Worm (Caenorhabditis elegans) whole organism, L4 larva: ENCODE measurements around the gene chk-1.

Experiments
- D1046.2 ChIP-seq: fragments of 200-800 bp; sonication (Bioruptor generic); IDR thresholded peaks from 2 replicates; pipeline ENCODE4 v1.3.6; 2022; ENCODE audit warnings: missing genetic modification characterization, missing compliant biosample characterization
- F26F4.8 ChIP-seq: fragments of 200-800 bp; sonication (Bioruptor generic); conservative IDR thresholded peaks from 2 replicates; pipeline ENCODE4 v1.3.6; 2022; ENCODE audit warnings: missing genetic modification characterization, missing compliant biosample characterization
- F37D6.2 ChIP-seq: sonication (generic microtip); optimal IDR thresholded peaks from 2 replicates; lab custom pipeline; 2016; ENCODE audit warnings: mild to moderate bottlenecking, missing genetic modification characterization, missing compliant biosample characterization
- F49E8.2 ChIP-seq: sonication (generic microtip); optimal IDR thresholded peaks from 2 replicates; lab custom pipeline; 2016; ENCODE audit warnings: missing compliant biosample characterization, mild to moderate bottlenecking, missing genetic modification characterization, borderline replicate concordance
- Y75B8A.6 ChIP-seq: fragments of 200-800 bp; sonication (Bioruptor generic); IDR thresholded peaks from 2 replicates; pipeline ENCODE4 v1.3.6; 2022; ENCODE audit warnings: missing genetic modification reagents, missing genetic modification characterization, missing compliant biosample characterization
- ZK337.2 ChIP-seq: fragments of 200-800 bp; sonication (Bioruptor generic); IDR thresholded peaks from 2 replicates; pipeline ENCODE4 v1.3.6; 2022; ENCODE audit warnings: missing genetic modification reagents, missing genetic modification characterization, missing compliant biosample characterization
- ZK546.5 ChIP-seq, 2 experiments: sonication (generic microtip); optimal IDR thresholded peaks; 2 replicates each; lab custom pipeline; 2017; ENCODE audit warnings: missing biosample characterization in 2 of 2, missing genetic modification characterization in 2 of 2
- aha-1 ChIP-seq: fragments of 150-350 bp; peaks from one replicate; lab custom pipeline; 2014; ENCODE audit warnings: missing biosample characterization, missing genetic modification characterization
- attf-4 ChIP-seq: sonication (generic microtip); optimal IDR thresholded peaks from 3 replicates; lab custom pipeline; 2017; ENCODE audit warnings: missing biosample characterization, missing genetic modification characterization
- ceh-32 ChIP-seq: sonication (generic microtip); optimal IDR thresholded peaks from 2 replicates; lab custom pipeline; 2016; ENCODE audit warnings: mild to moderate bottlenecking, missing genetic modification characterization, missing compliant biosample characterization; ENCODE audit not compliant: poor library complexity
- ceh-44 ChIP-seq: fragments of 200-800 bp; sonication (Bioruptor generic); IDR thresholded peaks from 2 replicates; pipeline ENCODE4 v1.3.6; 2022; ENCODE audit warnings: missing genetic modification reagents, missing genetic modification characterization, missing compliant biosample characterization
- ceh-82 ChIP-seq: sonication (generic microtip); optimal IDR thresholded peaks from 2 replicates; lab custom pipeline; 2017; ENCODE audit warnings: missing biosample characterization, missing genetic modification characterization
- ces-1 ChIP-seq: fragments of 150-350 bp; sonication (generic microtip); optimal IDR thresholded peaks from 4 replicates; lab custom pipeline; 2014; ENCODE audit warnings: missing biosample characterization, missing genetic modification reagents, missing genetic modification characterization
- cey-2 ChIP-seq: sonication (generic microtip); optimal IDR thresholded peaks from 3 replicates; lab custom pipeline; 2017; ENCODE audit warnings: missing genetic modification characterization, mild to moderate bottlenecking, missing compliant biosample characterization, antibody characterized with exemption, borderline replicate concordance; ENCODE audit not compliant: insufficient read depth
- daf-12 ChIP-seq: fragments of 150-350 bp; optimal IDR thresholded peaks from 2 replicates; lab custom pipeline; 2014; ENCODE audit warnings: missing biosample characterization, missing genetic modification reagents, missing genetic modification characterization
- daf-16 ChIP-seq, 3 experiments: sonication (generic microtip); optimal IDR thresholded peaks; 2 replicates each; lab custom pipeline; 2016 to 2017; ENCODE audit warnings: missing genetic modification characterization in 3 of 3, missing genetic modification reagents in 3 of 3, mild to moderate bottlenecking in 2 of 3, missing compliant biosample characterization in 2 of 3, missing biosample characterization in 1 of 3, moderate library complexity in 1 of 3
- dmd-6 ChIP-seq: fragments of 200-800 bp; sonication (Bioruptor generic); IDR thresholded peaks from 2 replicates; pipeline ENCODE4 v1.3.6; 2022; ENCODE audit warnings: missing genetic modification reagents, missing genetic modification characterization, missing compliant biosample characterization
- dmd-8 ChIP-seq: fragments of 200-800 bp; sonication (Bioruptor generic); IDR thresholded peaks from 2 replicates; pipeline ENCODE4 v1.3.6; 2022; ENCODE audit warnings: missing genetic modification characterization, missing compliant biosample characterization
- dmd-9 ChIP-seq: fragments of 200-800 bp; sonication (Bioruptor generic); IDR thresholded peaks from 2 replicates; pipeline ENCODE4 v1.3.6; 2022; ENCODE audit warnings: missing genetic modification reagents, missing genetic modification characterization, missing compliant biosample characterization
- dpl-1 ChIP-seq: fragments of 150-350 bp; optimal IDR thresholded peaks from 2 replicates; lab custom pipeline; 2014; ENCODE audit warnings: missing biosample characterization, missing genetic modification reagents, missing genetic modification characterization
- dve-1 ChIP-seq: sonication (generic microtip); optimal IDR thresholded peaks from 2 replicates; lab custom pipeline; 2017; ENCODE audit warnings: antibody characterized with exemption, mild to moderate bottlenecking, missing genetic modification characterization, missing compliant biosample characterization; ENCODE audit not compliant: insufficient read depth
- fkh-10 ChIP-seq: fragments of 150-350 bp; optimal IDR thresholded peaks from 2 replicates; lab custom pipeline; 2014; ENCODE audit warnings: missing biosample characterization, missing genetic modification reagents, missing genetic modification characterization
- fos-1 ChIP-seq: fragments of 150-350 bp; optimal IDR thresholded peaks from 2 replicates; lab custom pipeline; 2014; ENCODE audit warnings: missing biosample characterization, missing genetic modification characterization
- gei-8 ChIP-seq: fragments of 200-800 bp; sonication (Bioruptor generic); optimal IDR thresholded peaks from 2 replicates; lab custom pipeline; 2018; ENCODE audit warnings: mild to moderate bottlenecking, missing genetic modification characterization, missing compliant biosample characterization
- hif-1 ChIP-seq, 2 experiments: sonication (generic microtip); optimal IDR thresholded peaks; 2 replicates each; lab custom pipeline; 2016 to 2017; ENCODE audit warnings: missing compliant biosample characterization in 2 of 2, missing genetic modification characterization in 2 of 2, missing genetic modification reagents in 2 of 2, missing genotype in 2 of 2, mild to moderate bottlenecking in 1 of 2
- hlh-30 ChIP-seq: sonication (generic microtip); optimal IDR thresholded peaks from 2 replicates; lab custom pipeline; 2017; ENCODE audit warnings: antibody characterized with exemption, mild to moderate bottlenecking, missing genetic modification characterization, missing compliant biosample characterization; ENCODE audit not compliant: insufficient read depth
- jun-1 ChIP-seq: fragments of 150-350 bp; optimal IDR thresholded peaks from 2 replicates; lab custom pipeline; 2014; ENCODE audit warnings: missing biosample characterization, missing genetic modification reagents, missing genetic modification characterization
- lin-15B ChIP-seq: fragments of 150-350 bp; sonication (generic microtip); optimal IDR thresholded peaks from 3 replicates; lab custom pipeline; 2014; ENCODE audit warnings: missing biosample characterization, missing genetic modification characterization
- mep-1 ChIP-seq: fragments of 150-350 bp; sonication (generic microtip); optimal IDR thresholded peaks from 3 replicates; lab custom pipeline; 2014; ENCODE audit warnings: missing biosample characterization, missing genetic modification characterization
- mes-2 ChIP-seq: sonication (generic microtip); optimal IDR thresholded peaks from 2 replicates; lab custom pipeline; 2016; ENCODE audit warnings: missing genotype, mild to moderate bottlenecking, missing genetic modification characterization, missing compliant biosample characterization; ENCODE audit not compliant: poor library complexity, severe bottlenecking
- nhr-10 ChIP-seq: fragments of 150-350 bp; optimal IDR thresholded peaks from 2 replicates; lab custom pipeline; 2014; ENCODE audit warnings: missing biosample characterization, missing genetic modification characterization
- nhr-11 ChIP-seq: fragments of 150-350 bp; optimal IDR thresholded peaks from 2 replicates; lab custom pipeline; 2014; ENCODE audit warnings: missing biosample characterization, missing genetic modification characterization
- nhr-25 ChIP-seq: sonication (generic microtip); optimal IDR thresholded peaks from 2 replicates; lab custom pipeline; 2017; ENCODE audit warnings: missing genetic modification characterization, mild to moderate bottlenecking, missing compliant biosample characterization, antibody characterized with exemption, moderate library complexity, borderline replicate concordance; ENCODE audit not compliant: insufficient read depth
- nhr-42 ChIP-seq: fragments of 200-800 bp; sonication (Bioruptor generic); IDR thresholded peaks from 2 replicates; pipeline ENCODE4 v1.3.6; 2022; ENCODE audit warnings: missing genetic modification characterization, missing compliant biosample characterization
- nhr-48 ChIP-seq: sonication (generic microtip); optimal IDR thresholded peaks from 2 replicates; lab custom pipeline; 2016; ENCODE audit warnings: mild to moderate bottlenecking, missing genetic modification characterization, missing compliant biosample characterization
- nhr-6 ChIP-seq: fragments of 150-350 bp; optimal IDR thresholded peaks from 2 replicates; lab custom pipeline; 2014; ENCODE audit warnings: missing biosample characterization, missing genetic modification characterization
- rbr-2 ChIP-seq: sonication (generic microtip); optimal IDR thresholded peaks from 2 replicates; lab custom pipeline; 2016; ENCODE audit warnings: missing genotype, missing genetic modification characterization, missing compliant biosample characterization
- saeg-2 ChIP-seq: fragments of 200-800 bp; sonication (Bioruptor generic); IDR thresholded peaks from 2 replicates; pipeline ENCODE4 v1.3.6; 2022; ENCODE audit warnings: missing genetic modification reagents, missing genetic modification characterization, missing compliant biosample characterization
- set-16 ChIP-seq: fragments of 200-800 bp; sonication (Bioruptor generic); IDR thresholded peaks from 2 replicates; pipeline ENCODE4 v1.3.6; 2022; ENCODE audit warnings: missing genetic modification reagents, missing genetic modification characterization, missing compliant biosample characterization
- snpc-1.2 ChIP-seq: fragments of 200-800 bp; sonication (Bioruptor generic); IDR thresholded peaks from 2 replicates; pipeline ENCODE4 v1.3.6; 2022; ENCODE audit warnings: missing genetic modification reagents, missing genetic modification characterization, missing compliant biosample characterization
- snpc-4 ChIP-seq: fragments of 150-350 bp; optimal IDR thresholded peaks from 2 replicates; lab custom pipeline; 2014; ENCODE audit warnings: missing biosample characterization, missing genetic modification characterization
- spr-1 ChIP-seq: sonication (generic microtip); optimal IDR thresholded peaks from 2 replicates; lab custom pipeline; 2016; ENCODE audit warnings: mild to moderate bottlenecking, missing genetic modification characterization, missing compliant biosample characterization
- unc-130 ChIP-seq: sonication (generic microtip); optimal IDR thresholded peaks from 2 replicates; lab custom pipeline; 2016; ENCODE audit warnings: missing genetic modification reagents, missing genetic modification characterization, missing compliant biosample characterization
- unc-62 ChIP-seq, 3 experiments: fragments of 150-350 bp in 1 of 3; sonication (generic microtip); optimal IDR thresholded peaks in 2 of 3; peaks in 1 of 3; 1 replicate in 1 of 3; 2 replicates in 2 of 3; lab custom pipeline; 2014 to 2017; ENCODE audit warnings: missing biosample characterization in 3 of 3, missing genetic modification characterization in 3 of 3, missing genetic modification reagents in 3 of 3, missing genotype in 1 of 3
- vab-7 ChIP-seq: fragments of 200-800 bp; sonication (Bioruptor generic); IDR thresholded peaks from 2 replicates; pipeline ENCODE4 v1.3.6; 2022; ENCODE audit warnings: missing genetic modification reagents, missing genetic modification characterization, missing compliant biosample characterization
- zag-1 ChIP-seq: fragments of 150-350 bp; optimal IDR thresholded peaks from 2 replicates; lab custom pipeline; 2014; ENCODE audit warnings: missing biosample characterization, missing genetic modification characterization
- zfp-3 ChIP-seq: fragments of 200-800 bp; sonication (Bioruptor generic); conservative IDR thresholded peaks from 2 replicates; pipeline ENCODE4 v1.3.6; 2022; ENCODE audit warnings: missing genetic modification reagents, missing genetic modification characterization, missing compliant biosample characterization
- zip-2 ChIP-seq: fragments of 150-350 bp; optimal IDR thresholded peaks from 2 replicates; lab custom pipeline; 2014; ENCODE audit warnings: missing biosample characterization, missing genetic modification characterization
- ztf-11 ChIP-seq: fragments of 150-350 bp; optimal IDR thresholded peaks from 2 replicates; lab custom pipeline; 2014; ENCODE audit warnings: missing biosample characterization, missing genetic modification characterization

The chk-1 gene

DNA sequence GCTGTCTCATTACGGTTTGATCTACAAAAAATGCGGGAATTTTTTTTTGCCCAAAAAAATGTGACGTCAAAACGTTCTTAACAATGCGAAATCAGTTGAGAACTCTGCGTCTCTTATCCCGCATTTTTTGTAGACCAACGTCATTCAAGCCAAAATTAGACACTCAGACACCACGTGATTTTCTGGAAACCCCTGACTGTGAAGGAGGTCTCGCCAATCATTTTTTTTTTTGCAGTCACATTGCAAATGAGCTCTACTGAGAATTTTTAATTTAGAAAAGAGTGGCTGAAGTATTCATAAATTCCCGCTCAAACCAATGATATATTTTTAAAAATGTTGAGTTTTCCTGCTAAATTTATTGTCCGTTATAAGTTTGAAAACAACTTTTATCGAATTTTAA is 40.8 kb downstream of the chk-1 start:
- TF ChIP-seq lin-15B (tag; lab: Kevin White, UChicago) = no peak
- TF ChIP-seq ztf-11 (tag; lab: Kevin White, UChicago) = no peak
- no peak for TF ChIP-seq nhr-42 (GFP tag; lab: Robert Waterston, UW)
- no peak for TF ChIP-seq dmd-9 (GFP tag; lab: Robert Waterston, UW)
- TF ChIP-seq attf-4 (tag; lab: Kevin White, UChicago) = no peak
- no peak for TF ChIP-seq snpc-4 (tag; lab: Kevin White, UChicago)
- no peak for TF ChIP-seq hlh-30
- TF ChIP-seq daf-16 (GFP tag; optimal IDR thresholded peaks at IDR 0.05; lab: Kevin White, UChicago) = no peak
- no peak for TF ChIP-seq daf-16 (tag; optimal IDR thresholded peaks at IDR 0.05; lab: Kevin White, UChicago)
- no peak for TF ChIP-seq D1046.2
- TF ChIP-seq dmd-6 (GFP tag; lab: Robert Waterston, UW) = no peak
- TF ChIP-seq ZK337.2 = no peak
- TF ChIP-seq F49E8.2 (tag; lab: Kevin White, UChicago) = no peak
- no peak for TF ChIP-seq daf-12 (tag; lab: Kevin White, UChicago)
- TF ChIP-seq fos-1 = no peak
- TF ChIP-seq zag-1 (tag; lab: Kevin White, UChicago) = no peak
- no peak for TF ChIP-seq zfp-3 (GFP tag; lab: Robert Waterston, UW)
- TF ChIP-seq ZK546.5 (tag; optimal IDR thresholded peaks at IDR 0.05; lab: Kevin White, UChicago) = no peak
- TF ChIP-seq unc-130 (GFP tag; lab: Kevin White, UChicago) = no peak
- TF ChIP-seq, all 104 proteins: peak for 0

DNA sequence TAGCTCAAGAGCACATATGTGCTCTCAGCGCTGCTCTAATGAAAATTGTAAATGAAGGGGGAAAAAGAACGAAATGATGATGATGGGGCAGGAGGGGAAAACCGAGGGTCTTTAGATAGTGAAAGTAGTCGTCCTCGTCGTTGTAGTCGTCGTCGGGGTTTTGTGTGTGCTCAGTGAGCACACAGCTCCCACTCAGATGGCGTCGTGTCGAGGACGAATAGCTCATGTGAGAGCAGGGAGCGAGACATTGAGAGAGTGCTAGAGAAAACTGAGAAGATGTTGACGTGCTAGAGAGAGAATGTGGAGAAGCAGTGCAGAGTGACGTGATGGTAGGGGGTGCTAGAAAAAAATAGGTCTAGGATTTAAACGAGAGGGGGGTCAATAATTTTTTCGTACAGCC is 41.5 kb downstream of the chk-1 start:
- TF ChIP-seq mep-1 (tag; lab: Kevin White, UChicago) (peak; percentile 59), F26F4.8 (no peak), mes-2 (tag; lab: Kevin White, UChicago) (no peak), nhr-10 (no peak), hif-1 (tag; optimal IDR thresholded peaks at IDR 0.05; lab: Kevin White, UChicago) (peak in 1 of 2 experiments; percentile 26), set-16 (GFP tag; lab: Robert Waterston, UW) (0 out of 2 replicates have a peak, but pooled peaks have one; percentile 24), unc-62 (GFP tag; optimal IDR thresholded peaks at IDR 0.05 in 1 of 2; lab: Kevin White, UChicago) (peak in 1 of 2 experiments; percentile 99), unc-62 (tag; optimal IDR thresholded peaks at IDR 0.05; lab: Kevin White, UChicago) (no peak), vab-7 (GFP tag; lab: Robert Waterston, UW) (no peak), rbr-2 (peak; percentile 67), snpc-1.2 (no peak), nhr-25 (tag; lab: Kevin White, UChicago) (no peak), ces-1 (no peak), nhr-6 (tag; lab: Kevin White, UChicago) (no peak), dve-1 (no peak), dpl-1 (GFP tag; lab: Kevin White, UChicago) (no peak), dmd-6 (GFP tag; lab: Robert Waterston, UW) (peak; percentile 21; the same call in 1 of the 2 replicates), fkh-10 (GFP tag; lab: Kevin White, UChicago) (peak; percentile 61), zip-2 (tag; lab: Kevin White, UChicago) (no peak), gei-8 (GFP tag; lab: Kevin White, UChicago) (no peak), F37D6.2 (tag; lab: Kevin White, UChicago) (peak; percentile 26), saeg-2 (GFP tag; lab: Robert Waterston, UW) (no peak), ceh-44 (no peak), dmd-8 (GFP tag; lab: Robert Waterston, UW) (no peak), ceh-32 (no peak), cey-2 (no peak), nhr-11 (tag; lab: Kevin White, UChicago) (peak; percentile 14), spr-1 (no peak), aha-1 (tag; lab: Kevin White, UChicago) (peak; percentile 99), Y75B8A.6 (GFP tag; lab: Robert Waterston, UW) (no peak), nhr-48 (no peak), lin-15B (tag; lab: Kevin White, UChicago) (no peak), hlh-30 (peak; percentile 65), jun-1 (tag; lab: Kevin White, UChicago) (no peak), ceh-82 (tag; lab: Kevin White, UChicago) (no peak)
